Worm (Caenorhabditis elegans): ENCODE measurements around the gene F36H9.7.

- TF ChIP-seq ztf-11 (tag; optimal IDR thresholded peaks at IDR 0.05) (no peak), snpc-4 (tag; optimal IDR thresholded peaks at IDR 0.05) (no peak), blmp-1 (tag; optimal IDR thresholded peaks at IDR 0.05) (no peak), ces-1 (GFP tag; optimal IDR thresholded peaks at IDR 0.05) (no peak), ceh-83 (GFP tag; optimal IDR thresholded peaks at IDR 0.05) (no peak), unc-39 (tag; optimal IDR thresholded peaks at IDR 0.05) (no peak), M03D4.4 (tag; optimal IDR thresholded peaks at IDR 0.05) (no peak)
Observed at ce11 chrV:1755589-1755988, 19.1 kb downstream of the F36H9.7 start, which contains the start of gene ZK697.14.
